Worm (Caenorhabditis elegans) whole organism, late embryonic: ENCODE measurements around the gene Y46H3D.8.

Source experiments
- C08G9.2 ChIP-seq: sonication (generic microtip); optimal IDR thresholded peaks from 2 replicates; lab custom pipeline; 2016; ENCODE audit warnings: mild to moderate bottlenecking, missing genetic modification characterization, moderate library complexity, missing compliant biosample characterization
- C38D4.7 ChIP-seq: fragments of 200-800 bp; sonication (Bioruptor generic); optimal IDR thresholded peaks from 2 replicates; lab custom pipeline; 2018; ENCODE audit warnings: mild to moderate bottlenecking, missing genetic modification characterization, moderate library complexity, missing compliant biosample characterization
- F13H6.1 ChIP-seq: sonication (generic microtip); optimal IDR thresholded peaks from 2 replicates; lab custom pipeline; 2016; ENCODE audit warnings: missing genetic modification characterization, missing compliant biosample characterization
- K09A11.1 ChIP-seq: sonication (generic microtip); optimal IDR thresholded peaks from 2 replicates; lab custom pipeline; 2017; ENCODE audit warnings: antibody characterized with exemption, mild to moderate bottlenecking, missing genetic modification characterization, missing compliant biosample characterization; ENCODE audit not compliant: insufficient read depth
- T23F11.4 ChIP-seq: fragments of 200-800 bp; sonication (Bioruptor generic); optimal IDR thresholded peaks from 2 replicates; lab custom pipeline; 2018; ENCODE audit warnings: mild to moderate bottlenecking, missing genetic modification characterization, missing compliant biosample characterization
- Y22D7AL.16 ChIP-seq: sonication (generic microtip); optimal IDR thresholded peaks from 2 replicates; lab custom pipeline; 2016; ENCODE audit warnings: missing genetic modification characterization, missing compliant biosample characterization
- ceh-14 ChIP-seq: sonication (generic microtip); optimal IDR thresholded peaks from 2 replicates; lab custom pipeline; 2016; ENCODE audit warnings: missing genotype, missing genetic modification characterization, missing compliant biosample characterization
- ceh-19 ChIP-seq: fragments of 200-800 bp; sonication (Bioruptor generic); optimal IDR thresholded peaks from 2 replicates; lab custom pipeline; 2018; ENCODE audit warnings: mild to moderate bottlenecking, missing genetic modification characterization, missing compliant biosample characterization
- ceh-22 ChIP-seq: sonication (generic microtip); optimal IDR thresholded peaks from 2 replicates; lab custom pipeline; 2017; ENCODE audit warnings: missing biosample characterization, missing genetic modification characterization
- ceh-24 ChIP-seq: sonication (generic microtip); optimal IDR thresholded peaks from 2 replicates; lab custom pipeline; 2016; ENCODE audit warnings: mild to moderate bottlenecking, missing genetic modification characterization, missing compliant biosample characterization
- ceh-34 ChIP-seq: sonication (generic microtip); optimal IDR thresholded peaks from 2 replicates; lab custom pipeline; 2016; ENCODE audit warnings: mild to moderate bottlenecking, missing genetic modification characterization, missing compliant biosample characterization
- ceh-45 ChIP-seq: fragments of 200-800 bp; sonication (Bioruptor generic); IDR thresholded peaks from 2 replicates; pipeline ENCODE4 v1.3.6; 2022; ENCODE audit warnings: missing genetic modification reagents, missing genetic modification characterization, missing compliant biosample characterization
- ceh-48 ChIP-seq: sonication (generic microtip); optimal IDR thresholded peaks from 2 replicates; lab custom pipeline; 2016; ENCODE audit warnings: missing genetic modification characterization, inconsistent platforms, missing compliant biosample characterization
- dmd-4 ChIP-seq: sonication (generic microtip); optimal IDR thresholded peaks from 2 replicates; lab custom pipeline; 2016; ENCODE audit warnings: borderline replicate concordance, missing genetic modification characterization, missing compliant biosample characterization
- elt-2 ChIP-seq: sonication (generic microtip); optimal IDR thresholded peaks from 2 replicates; lab custom pipeline; 2016; ENCODE audit warnings: missing genetic modification reagents, missing genetic modification characterization, missing compliant biosample characterization
- ets-4 ChIP-seq: sonication (generic microtip); optimal IDR thresholded peaks from 2 replicates; lab custom pipeline; 2016; ENCODE audit warnings: missing genetic modification characterization, missing compliant biosample characterization
- eyg-1 ChIP-seq: sonication (generic microtip); optimal IDR thresholded peaks from 2 replicates; lab custom pipeline; 2016; ENCODE audit warnings: missing genotype, missing genetic modification characterization, missing compliant biosample characterization
- fax-1 ChIP-seq: sonication (generic microtip); optimal IDR thresholded peaks from 2 replicates; lab custom pipeline; 2016; ENCODE audit warnings: missing genotype, missing genetic modification characterization, missing compliant biosample characterization
- hlh-30 ChIP-seq: sonication (generic microtip); optimal IDR thresholded peaks from 2 replicates; lab custom pipeline; 2017; ENCODE audit warnings: antibody characterized with exemption, missing genetic modification characterization, missing compliant biosample characterization; ENCODE audit not compliant: insufficient read depth
- hlh-6 ChIP-seq: sonication (generic microtip); optimal IDR thresholded peaks from 2 replicates; lab custom pipeline; 2016; ENCODE audit warnings: missing genotype, missing genetic modification characterization, missing compliant biosample characterization
- hlh-8 ChIP-seq: sonication (generic microtip); optimal IDR thresholded peaks from 2 replicates; lab custom pipeline; 2016; ENCODE audit warnings: missing genotype, missing genetic modification characterization, missing compliant biosample characterization
- lin-11 ChIP-seq: fragments of 200-800 bp; sonication (Bioruptor generic); optimal IDR thresholded peaks from 2 replicates; lab custom pipeline; 2018; ENCODE audit warnings: mild to moderate bottlenecking, missing genetic modification characterization, missing compliant biosample characterization
- madf-2 ChIP-seq: sonication (generic microtip); optimal IDR thresholded peaks from 2 replicates; lab custom pipeline; 2017; ENCODE audit warnings: missing genetic modification characterization, missing compliant biosample characterization
- mec-3 ChIP-seq: sonication (generic microtip); optimal IDR thresholded peaks from 2 replicates; lab custom pipeline; 2016; ENCODE audit warnings: borderline replicate concordance, missing genetic modification characterization, missing compliant biosample characterization
- nhr-11 ChIP-seq: fragments of 150-350 bp; optimal IDR thresholded peaks from 2 replicates; lab custom pipeline; 2014; ENCODE audit warnings: missing biosample characterization, missing genetic modification characterization
- npax-4 ChIP-seq: sonication (generic microtip); optimal IDR thresholded peaks from 2 replicates; lab custom pipeline; 2016; ENCODE audit warnings: missing genetic modification characterization, missing compliant biosample characterization
- odd-2 ChIP-seq: sonication (generic microtip); optimal IDR thresholded peaks from 2 replicates; lab custom pipeline; 2017; ENCODE audit warnings: antibody characterized with exemption, mild to moderate bottlenecking, missing genetic modification characterization, missing compliant biosample characterization
- pag-3 ChIP-seq: sonication (generic microtip); optimal IDR thresholded peaks from 2 replicates; lab custom pipeline; 2016; ENCODE audit warnings: missing compliant biosample characterization, missing genetic modification characterization, borderline replicate concordance
- pat-9 ChIP-seq: fragments of 200-800 bp; sonication (Bioruptor generic); optimal IDR thresholded peaks from 2 replicates; lab custom pipeline; 2018; ENCODE audit warnings: mild to moderate bottlenecking, missing genetic modification characterization, moderate library complexity, missing compliant biosample characterization
- pha-2 ChIP-seq: sonication (generic microtip); optimal IDR thresholded peaks from 2 replicates; lab custom pipeline; 2017; ENCODE audit warnings: mild to moderate bottlenecking, missing genetic modification characterization, missing compliant biosample characterization
- pha-4 ChIP-seq: fragments of 150-350 bp; optimal IDR thresholded peaks from 2 replicates; lab custom pipeline; 2018; ENCODE audit warnings: missing biosample characterization, missing genetic modification reagents, missing genetic modification characterization
- pros-1 ChIP-seq: fragments of 150-350 bp; optimal IDR thresholded peaks from 2 replicates; lab custom pipeline; 2014; ENCODE audit warnings: missing biosample characterization, missing genetic modification reagents, missing genetic modification characterization
- sox-2 ChIP-seq: fragments of 200-800 bp; sonication (Bioruptor generic); IDR thresholded peaks from 2 replicates; pipeline ENCODE4 v1.3.6; 2022; ENCODE audit warnings: missing genetic modification reagents, missing genetic modification characterization, missing compliant biosample characterization
- unc-42 ChIP-seq: sonication (generic microtip); optimal IDR thresholded peaks from 2 replicates; lab custom pipeline; 2016; ENCODE audit warnings: missing genotype, missing genetic modification characterization, missing compliant biosample characterization
- unc-86 ChIP-seq: sonication (generic microtip); optimal IDR thresholded peaks from 2 replicates; lab custom pipeline; 2016; ENCODE audit warnings: missing genetic modification characterization, missing compliant biosample characterization
- ztf-16 ChIP-seq: sonication (generic microtip); optimal IDR thresholded peaks from 2 replicates; lab custom pipeline; 2017; ENCODE audit warnings: missing genetic modification characterization, missing compliant biosample characterization

Y46H3D.8 gene

DNA sequence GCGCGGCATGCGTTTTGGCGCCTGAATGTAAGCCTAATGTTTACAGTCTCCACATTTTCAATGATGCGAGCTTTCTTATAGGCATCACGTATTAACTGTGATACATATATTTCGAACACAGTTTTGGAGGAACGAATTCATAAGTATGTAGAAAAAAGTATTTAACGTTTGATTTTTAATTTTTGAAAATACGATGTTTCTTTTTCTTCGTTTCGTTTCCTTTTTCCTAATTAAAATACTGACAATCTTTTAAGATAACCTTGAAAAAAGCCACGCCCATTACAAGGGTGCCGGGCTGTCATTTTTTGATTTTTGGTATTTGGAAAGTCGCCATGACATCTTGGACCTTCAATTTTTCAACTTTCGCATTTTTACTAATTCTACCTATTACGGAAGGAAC lies 33.9 kb upstream of the Y46H3D.8 start, which contains the start of gene K04F1.9:
TSS of gene K04F1.9 (plus strand) at position 301 of the 400 bp plus-strand sequence.
- TF ChIP-seq madf-2 (no peak), ceh-48 (tag; lab: Kevin White, UChicago) (no peak), K09A11.1 (tag; lab: Kevin White, UChicago) (no peak), pha-4 (tag; lab: Kevin White, UChicago) (no peak), nhr-11 (tag; lab: Kevin White, UChicago) (no peak), C38D4.7 (no peak), ceh-19 (GFP tag; lab: Kevin White, UChicago) (no peak), F13H6.1 (tag; lab: Kevin White, UChicago) (no peak), mec-3 (tag; lab: Kevin White, UChicago) (no peak), pha-2 (no peak), C08G9.2 (no peak), ets-4 (no peak), ztf-16 (no peak), pros-1 (tag; lab: Kevin White, UChicago) (no peak), ceh-45 (GFP tag; lab: Robert Waterston, UW) (no peak), unc-86 (tag; lab: Kevin White, UChicago) (no peak), ceh-34 (tag; lab: Kevin White, UChicago) (no peak), ceh-22 (tag; lab: Kevin White, UChicago) (no peak), dmd-4 (no peak)
- TF ChIP-seq, all 69 proteins: peak for 0

DNA sequence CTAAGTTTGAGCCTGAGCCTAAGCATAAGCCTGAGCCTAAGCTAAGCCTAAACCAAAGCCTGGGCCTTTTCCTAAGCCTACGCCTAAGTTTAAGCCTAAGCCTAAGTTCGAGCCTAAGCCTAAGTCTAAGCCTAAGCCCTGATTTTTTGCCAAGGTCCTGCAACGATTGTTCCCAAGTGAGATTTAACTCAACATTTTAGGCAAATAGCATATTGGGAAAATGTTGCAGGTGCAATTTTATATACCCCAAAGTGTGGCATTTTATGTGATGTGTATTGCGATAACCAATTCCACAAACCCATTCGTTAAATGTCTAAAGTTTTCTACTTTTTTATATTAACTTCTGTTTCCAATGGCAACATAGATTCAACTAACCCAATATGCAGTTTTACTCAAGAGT lies 31.2 kb upstream of the Y46H3D.8 start, which contains the start of gene irld-40:
TSS of gene irld-40 (plus strand) at position 301 of the 400 bp plus-strand sequence.
- TF ChIP-seq C08G9.2, result no peak
- no peak for TF ChIP-seq ceh-24 (tag; lab: Kevin White, UChicago)
- no peak for TF ChIP-seq elt-2 (tag; lab: Kevin White, UChicago)
- TF ChIP-seq ceh-14 (tag; lab: Kevin White, UChicago), result no peak
- no peak for TF ChIP-seq hlh-6 (tag; lab: Kevin White, UChicago)
- no peak for TF ChIP-seq C38D4.7
- no peak for TF ChIP-seq eyg-1 (tag; lab: Kevin White, UChicago)
- no peak for TF ChIP-seq madf-2
- TF ChIP-seq T23F11.4, result no peak
- TF ChIP-seq pha-2, result no peak
- TF ChIP-seq pat-9, result no peak
- TF ChIP-seq lin-11 (tag; lab: Kevin White, UChicago), result no peak
- no peak for TF ChIP-seq sox-2 (GFP tag; lab: Robert Waterston, UW)
- no peak for TF ChIP-seq pros-1 (tag; lab: Kevin White, UChicago)
- TF ChIP-seq odd-2 (tag; lab: Kevin White, UChicago), result no peak
- TF ChIP-seq, all 69 proteins: peak for 0

DNA sequence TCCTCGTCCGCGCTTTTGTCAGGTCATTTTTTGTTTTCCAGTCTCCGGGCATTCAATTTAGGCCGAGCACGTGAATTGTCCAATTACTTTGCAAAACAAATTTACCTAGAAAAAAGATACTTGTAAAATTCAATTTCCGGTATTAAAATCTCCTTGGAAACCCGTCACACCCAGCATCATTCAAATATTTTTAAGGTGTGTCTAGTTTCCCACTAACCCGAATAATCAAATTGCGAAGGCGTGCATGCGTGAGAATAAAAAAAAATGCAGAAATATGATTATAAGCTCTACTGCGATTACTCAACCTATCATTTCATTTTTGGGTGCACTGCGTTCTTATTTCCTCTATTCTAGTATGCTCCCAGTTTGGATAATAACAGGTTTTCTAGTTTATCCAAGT lies 23.8 kb upstream of the Y46H3D.8 start, which contains the start of gene irld-11:
TSS of gene irld-11 (plus strand) at position 301 of the 400 bp plus-strand sequence.
- TF ChIP-seq unc-42 (tag; lab: Kevin White, UChicago), result peak; percentile 17
- TF ChIP-seq pag-3, result no peak

DNA sequence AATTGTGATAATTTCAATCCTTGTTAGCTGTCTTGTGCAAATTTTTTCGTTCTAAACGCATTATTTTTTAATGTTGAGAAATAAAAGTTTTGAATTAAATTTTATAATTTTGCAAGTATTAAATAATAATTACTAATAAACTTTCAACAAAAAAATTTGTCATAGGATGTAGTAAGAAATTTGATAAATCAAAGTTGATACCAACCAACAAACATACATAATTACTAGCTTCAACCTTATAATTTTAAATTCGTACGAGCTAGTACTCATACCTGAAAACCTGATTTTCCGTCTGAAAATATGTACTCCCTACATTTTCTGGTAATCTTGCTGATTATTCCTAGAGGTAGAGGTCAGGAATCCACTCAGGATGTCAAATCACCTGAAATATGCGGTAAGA lies 20.0 kb upstream of the Y46H3D.8 start, which contains the start of gene irld-44:
TSS of gene irld-44 (plus strand) at position 301 of the 400 bp plus-strand sequence.
- TF ChIP-seq ceh-45 (GFP tag; lab: Robert Waterston, UW) (no peak), fax-1 (tag; lab: Kevin White, UChicago) (no peak), F13H6.1 (tag; lab: Kevin White, UChicago) (no peak), madf-2 (no peak), pros-1 (tag; lab: Kevin White, UChicago) (no peak), Y22D7AL.16 (no peak), hlh-30 (tag; lab: Kevin White, UChicago) (no peak), mec-3 (tag; lab: Kevin White, UChicago) (no peak)

DNA sequence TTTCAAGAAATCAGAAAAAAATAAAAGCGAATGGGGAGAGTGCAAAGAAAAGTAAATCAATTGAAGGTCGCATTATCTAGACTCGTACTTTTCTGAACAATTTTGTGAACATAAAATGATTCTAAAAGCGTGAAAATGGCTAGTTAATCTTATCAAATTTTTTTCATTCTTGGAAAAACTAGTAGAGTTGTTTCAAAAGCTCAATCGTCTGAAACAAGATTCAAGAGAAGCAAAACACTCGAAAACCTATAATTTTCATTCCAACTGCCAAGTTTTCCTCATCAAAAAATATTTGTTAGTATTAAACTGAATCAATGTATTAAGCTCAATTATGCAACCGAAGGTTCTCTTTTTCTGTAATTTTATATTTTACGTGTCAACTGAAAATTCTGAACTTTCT lies 17.0 kb upstream of the Y46H3D.8 start, which contains the start of gene irld-45:
TSS of gene irld-45 (plus strand) at position 301 of the 400 bp plus-strand sequence.
- TF ChIP-seq unc-86 (tag; lab: Kevin White, UChicago) (no peak), T23F11.4 (no peak), hlh-8 (tag; lab: Kevin White, UChicago) (no peak), pat-9 (no peak), ceh-14 (tag; lab: Kevin White, UChicago) (no peak), npax-4 (no peak)
